Worm (Caenorhabditis elegans) whole organism, L1 larva: Measurements from ENCODE around the gene C54D10.4.

Source experiments
- C16A3.4 ChIP-seq: fragments of 150-350 bp; optimal IDR thresholded peaks from 2 replicates; lab custom pipeline; 2014; ENCODE audit warnings: missing biosample characterization, missing genetic modification characterization
- C34B4.2 ChIP-seq: sonication (generic microtip); optimal IDR thresholded peaks from 2 replicates; lab custom pipeline; 2017; ENCODE audit warnings: mild to moderate bottlenecking, missing genetic modification characterization, missing compliant biosample characterization
- blmp-1 ChIP-seq: fragments of 150-350 bp; optimal IDR thresholded peaks from 2 replicates; lab custom pipeline; 2014; ENCODE audit warnings: missing biosample characterization, missing genetic modification characterization
- ceh-8 ChIP-seq: fragments of 200-800 bp; sonication (Bioruptor generic); optimal IDR thresholded peaks from 2 replicates; lab custom pipeline; 2018; ENCODE audit warnings: mild to moderate bottlenecking, missing genetic modification characterization, moderate library complexity, missing compliant biosample characterization
- ceh-82 ChIP-seq, 3 experiments: fragments of 150-350 bp in 1 of 3; sonication (generic microtip) in 2 of 3; optimal IDR thresholded peaks; 2 replicates each; lab custom pipeline; 2014 to 2017; ENCODE audit warnings: missing biosample characterization in 3 of 3, missing genetic modification characterization in 3 of 3
- dpl-1 ChIP-seq, 3 experiments: fragments of 150-350 bp in 2 of 3; sonication (generic microtip) in 1 of 3; optimal IDR thresholded peaks; 2 replicates each; lab custom pipeline; 2014 to 2017; ENCODE audit warnings: missing biosample characterization in 3 of 3, missing genetic modification characterization in 3 of 3, missing genetic modification reagents in 3 of 3
- dsc-1 ChIP-seq: sonication (generic microtip); optimal IDR thresholded peaks from 2 replicates; lab custom pipeline; 2016; ENCODE audit warnings: mild to moderate bottlenecking, missing genetic modification characterization, missing compliant biosample characterization
- efl-1 ChIP-seq, 4 experiments: fragments of 150-350 bp; optimal IDR thresholded peaks in 3 of 4; peaks in 1 of 4; 1 replicate in 1 of 4; 2 replicates in 3 of 4; lab custom pipeline; 2014; ENCODE audit warnings: missing biosample characterization in 2 of 4, missing genetic modification characterization in 2 of 4, missing genetic modification reagents in 2 of 4
- efl-3 ChIP-seq: fragments of 200-800 bp; sonication (Bioruptor generic); optimal IDR thresholded peaks from 2 replicates; lab custom pipeline; 2018; ENCODE audit warnings: mild to moderate bottlenecking, missing genetic modification characterization, missing compliant biosample characterization
- egl-27 ChIP-seq, 2 experiments: fragments of 150-350 bp in 1 of 2; sonication (generic microtip); optimal IDR thresholded peaks; 3 replicates each; lab custom pipeline; 2017 to 2018; ENCODE audit warnings: missing biosample characterization in 2 of 2, missing genetic modification characterization in 2 of 2, missing genetic modification reagents in 2 of 2
- elt-2 ChIP-seq: sonication (generic microtip); optimal IDR thresholded peaks from 2 replicates; lab custom pipeline; 2016; ENCODE audit warnings: missing genetic modification characterization, mild to moderate bottlenecking, inconsistent platforms, missing compliant biosample characterization, missing genetic modification reagents
- ets-5 ChIP-seq: fragments of 200-800 bp; sonication (Bioruptor generic); IDR thresholded peaks from 2 replicates; pipeline ENCODE4 v1.3.6; 2022; ENCODE audit warnings: missing genetic modification characterization, missing compliant biosample characterization
- fkh-10 ChIP-seq: sonication (generic microtip); optimal IDR thresholded peaks from 2 replicates; lab custom pipeline; 2017; ENCODE audit warnings: missing biosample characterization, missing genetic modification reagents, missing genetic modification characterization
- grh-1 ChIP-seq: fragments of 200-800 bp; sonication (Bioruptor generic); IDR thresholded peaks from 2 replicates; pipeline ENCODE4 v1.3.6; 2022; ENCODE audit warnings: missing genetic modification reagents, missing genetic modification characterization, missing compliant biosample characterization
- hpl-2 ChIP-seq: fragments of 150-350 bp; optimal IDR thresholded peaks from 2 replicates; lab custom pipeline; 2014; ENCODE audit warnings: missing biosample characterization, missing genetic modification reagents, missing genetic modification characterization
- lin-13 ChIP-seq: fragments of 150-350 bp; optimal IDR thresholded peaks from 2 replicates; lab custom pipeline; 2014; ENCODE audit warnings: missing biosample characterization, missing genetic modification reagents, missing genetic modification characterization
- lin-14 ChIP-seq: fragments of 200-800 bp; sonication (Bioruptor generic); optimal IDR thresholded peaks from 2 replicates; lab custom pipeline; 2018; ENCODE audit warnings: mild to moderate bottlenecking, missing genetic modification characterization, moderate library complexity, missing compliant biosample characterization
- lin-35 ChIP-seq, 2 experiments: fragments of 150-350 bp; optimal IDR thresholded peaks; 2 replicates each; lab custom pipeline; 2014; ENCODE audit warnings: missing biosample characterization in 2 of 2, missing genetic modification characterization in 2 of 2, missing genetic modification reagents in 2 of 2
- lin-39 ChIP-seq: fragments of 150-350 bp; optimal IDR thresholded peaks from 2 replicates; lab custom pipeline; 2014; ENCODE audit warnings: missing biosample characterization, missing genetic modification reagents, missing genetic modification characterization
- lsy-2 ChIP-seq, 2 experiments: fragments of 150-350 bp; optimal IDR thresholded peaks; 2 replicates each; lab custom pipeline; 2014; ENCODE audit warnings: missing biosample characterization in 2 of 2, missing genetic modification characterization in 2 of 2
- mab-9 ChIP-seq: fragments of 200-800 bp; sonication (Bioruptor generic); IDR thresholded peaks from 2 replicates; pipeline ENCODE4 v1.3.6; 2022; ENCODE audit warnings: missing genetic modification reagents, missing genetic modification characterization, missing compliant biosample characterization
- mdl-1 ChIP-seq, 2 experiments: fragments of 150-350 bp; optimal IDR thresholded peaks; 2 replicates each; lab custom pipeline; 2014 to 2017; ENCODE audit warnings: missing biosample characterization in 2 of 2, missing genetic modification characterization in 2 of 2, inconsistent platforms in 1 of 2
- mef-2 ChIP-seq: fragments of 150-350 bp; optimal IDR thresholded peaks from 2 replicates; lab custom pipeline; 2014; ENCODE audit warnings: missing biosample characterization, missing genetic modification characterization
- mep-1 ChIP-seq: fragments of 150-350 bp; optimal IDR thresholded peaks from 2 replicates; lab custom pipeline; 2014; ENCODE audit warnings: missing biosample characterization, missing genetic modification characterization
- nhr-11 ChIP-seq: fragments of 150-350 bp; optimal IDR thresholded peaks from 2 replicates; lab custom pipeline; 2014; ENCODE audit warnings: missing biosample characterization, missing genetic modification characterization
- nhr-19 ChIP-seq: fragments of 200-800 bp; sonication (Bioruptor generic); conservative IDR thresholded peaks from 2 replicates; pipeline ENCODE4 v1.3.6; 2022; ENCODE audit warnings: missing genetic modification characterization, missing compliant biosample characterization
- nhr-20 ChIP-seq: sonication (generic microtip); optimal IDR thresholded peaks from 2 replicates; lab custom pipeline; 2016; ENCODE audit warnings: mild to moderate bottlenecking, missing genetic modification characterization, missing compliant biosample characterization
- nhr-237 ChIP-seq: fragments of 150-350 bp; optimal IDR thresholded peaks from 2 replicates; lab custom pipeline; 2014; ENCODE audit warnings: missing biosample characterization, missing genetic modification characterization
- nhr-28 ChIP-seq: fragments of 150-350 bp; optimal IDR thresholded peaks from 2 replicates; lab custom pipeline; 2014; ENCODE audit warnings: missing biosample characterization, missing genetic modification characterization
- nhr-47 ChIP-seq: sonication (generic microtip); optimal IDR thresholded peaks from 2 replicates; lab custom pipeline; 2016; ENCODE audit warnings: mild to moderate bottlenecking, missing genetic modification characterization, moderate library complexity, missing compliant biosample characterization
- nhr-71 ChIP-seq: sonication (generic microtip); optimal IDR thresholded peaks from 2 replicates; lab custom pipeline; 2016; ENCODE audit warnings: mild to moderate bottlenecking, missing genetic modification characterization, moderate library complexity, missing compliant biosample characterization
- nhr-77 ChIP-seq: fragments of 150-350 bp; optimal IDR thresholded peaks from 2 replicates; lab custom pipeline; 2014; ENCODE audit warnings: missing biosample characterization, missing genetic modification characterization
- nhr-85 ChIP-seq: sonication (generic microtip); peaks from one replicate; lab custom pipeline; 2016; ENCODE audit warnings: missing genetic modification characterization, inconsistent platforms, missing compliant biosample characterization
- nhr-90 ChIP-seq: sonication (generic microtip); optimal IDR thresholded peaks from 2 replicates; lab custom pipeline; 2016; ENCODE audit warnings: mild to moderate bottlenecking, missing genetic modification characterization, missing compliant biosample characterization; ENCODE audit not compliant: poor library complexity
- pqm-1 ChIP-seq: sonication (generic microtip); optimal IDR thresholded peaks from 3 replicates; lab custom pipeline; 2017; ENCODE audit warnings: missing biosample characterization, missing genetic modification characterization
- rnt-1 ChIP-seq: sonication (generic microtip); optimal IDR thresholded peaks from 2 replicates; lab custom pipeline; 2016; ENCODE audit warnings: mild to moderate bottlenecking, missing genetic modification characterization, moderate library complexity, missing compliant biosample characterization
- skn-1 ChIP-seq: fragments of 150-350 bp; optimal IDR thresholded peaks from 2 replicates; lab custom pipeline; 2014; ENCODE audit warnings: missing biosample characterization, missing genetic modification characterization
- sox-4 ChIP-seq: sonication (generic microtip); optimal IDR thresholded peaks from 2 replicates; lab custom pipeline; 2016; ENCODE audit warnings: missing genetic modification characterization, missing compliant biosample characterization
- sptf-1 ChIP-seq: fragments of 150-350 bp; optimal IDR thresholded peaks from 2 replicates; lab custom pipeline; 2014; ENCODE audit warnings: missing biosample characterization, missing genetic modification characterization
- swsn-7 ChIP-seq: sonication (generic microtip); optimal IDR thresholded peaks from 2 replicates; lab custom pipeline; 2016; ENCODE audit warnings: missing genetic modification characterization, missing compliant biosample characterization
- tbx-2 ChIP-seq: sonication (generic microtip); optimal IDR thresholded peaks from 2 replicates; lab custom pipeline; 2016; ENCODE audit warnings: missing genetic modification characterization, missing compliant biosample characterization
- unc-62 ChIP-seq: fragments of 150-350 bp; optimal IDR thresholded peaks from 2 replicates; lab custom pipeline; 2014; ENCODE audit warnings: missing biosample characterization, missing genetic modification reagents, missing genetic modification characterization
- unc-86 ChIP-seq: sonication (generic microtip); optimal IDR thresholded peaks from 2 replicates; lab custom pipeline; 2016; ENCODE audit warnings: missing genetic modification characterization, missing compliant biosample characterization
- xbp-1 ChIP-seq: sonication (generic microtip); optimal IDR thresholded peaks from 2 replicates; lab custom pipeline; 2016; ENCODE audit warnings: missing genetic modification characterization, missing compliant biosample characterization
- zip-4 ChIP-seq: fragments of 200-800 bp; sonication (Bioruptor generic); optimal IDR thresholded peaks from 2 replicates; lab custom pipeline; 2018; ENCODE audit warnings: mild to moderate bottlenecking, missing genetic modification characterization, moderate library complexity, missing compliant biosample characterization

The C54D10.4 gene

ce11 chrV:12460583-12460982, 39.8 kb upstream of the C54D10.4 start:
- no peak for TF ChIP-seq efl-1 (optimal IDR thresholded peaks at IDR 0.05; lab: Kevin White, UChicago)
- TF ChIP-seq efl-1 (GFP tag; optimal IDR thresholded peaks at IDR 0.05 in 1 of 2; lab: Kevin White, UChicago) = peak in 1 of 2 experiments; percentile 37
- TF ChIP-seq unc-62 (GFP tag; lab: Kevin White, UChicago) = no peak
- TF ChIP-seq ceh-82 (tag; optimal IDR thresholded peaks at IDR 0.05; lab: Kevin White, UChicago) = no peak
- TF ChIP-seq dpl-1 (GFP tag; optimal IDR thresholded peaks at IDR 0.05; lab: Kevin White, UChicago) = no peak

ce11 chrV:12455695-12456094, 35.0 kb upstream of the C54D10.4 start:
- TF ChIP-seq mab-9 (GFP tag; lab: Robert Waterston, UW) = no peak
- TF ChIP-seq mep-1 (tag; lab: Kevin White, UChicago) = no peak
- TF ChIP-seq nhr-28 (tag; lab: Kevin White, UChicago) = no peak
- TF ChIP-seq ceh-8 (GFP tag; lab: Kevin White, UChicago) = no peak
- no peak for TF ChIP-seq rnt-1 (tag; lab: Kevin White, UChicago)
- TF ChIP-seq mef-2 (tag; lab: Kevin White, UChicago) = no peak
- peak; percentile 45 for TF ChIP-seq lin-14
- TF ChIP-seq fkh-10 = peak; percentile 3
- peak in 1 of 3 experiments; percentile 0 for TF ChIP-seq dpl-1 (GFP tag; optimal IDR thresholded peaks at IDR 0.05; lab: Kevin White, UChicago)
- no peak for TF ChIP-seq nhr-19 (GFP tag; lab: Robert Waterston, UW)
- no peak for TF ChIP-seq ets-5 (GFP tag; lab: Robert Waterston, UW)
- TF ChIP-seq C34B4.2 (tag; lab: Kevin White, UChicago) = no peak
- TF ChIP-seq ceh-82 (tag; optimal IDR thresholded peaks at IDR 0.05; lab: Kevin White, UChicago) = peak in 1 of 3 experiments; percentile 19
- no peak for TF ChIP-seq mdl-1 (tag; optimal IDR thresholded peaks at IDR 0.05; lab: Kevin White, UChicago)

ce11 chrV:12450441-12450840, 29.7 kb upstream of the C54D10.4 start, which contains the start of gene F28C1.1:
F28C1.1 (plus strand) TSS chrV:12450805.
- TF ChIP-seq egl-27 (tag; optimal IDR thresholded peaks at IDR 0.05; lab: Kevin White, UChicago) = no peak
- peak; percentile 12 for TF ChIP-seq tbx-2
- TF ChIP-seq sptf-1 (tag; lab: Kevin White, UChicago) = no peak
- peak; percentile 29 for TF ChIP-seq blmp-1
- TF ChIP-seq lin-35 (GFP tag; optimal IDR thresholded peaks at IDR 0.05; lab: Kevin White, UChicago) = peak; percentile 86 to 95
- TF ChIP-seq efl-3 (GFP tag; lab: Kevin White, UChicago) = no peak
- TF ChIP-seq dpl-1 (GFP tag; optimal IDR thresholded peaks at IDR 0.05; lab: Kevin White, UChicago) = peak; percentile 84 to 92 (median 88)
- no peak for TF ChIP-seq nhr-11 (tag; lab: Kevin White, UChicago)
- TF ChIP-seq nhr-28 (tag; lab: Kevin White, UChicago) = no peak
- TF ChIP-seq lin-39 (tag; lab: Kevin White, UChicago) = no peak
- peak; percentile 60 to 90 for TF ChIP-seq efl-1 (optimal IDR thresholded peaks at IDR 0.05; lab: Kevin White, UChicago)
- TF ChIP-seq efl-1 (GFP tag; optimal IDR thresholded peaks at IDR 0.05 in 1 of 2; lab: Kevin White, UChicago) = peak; percentile 92 to 99
- TF ChIP-seq rnt-1 (tag; lab: Kevin White, UChicago) = peak; percentile 9
- no peak for TF ChIP-seq unc-86 (tag; lab: Kevin White, UChicago)
- TF ChIP-seq grh-1 = no peak
- TF ChIP-seq elt-2 = no peak
- peak; percentile 43 for TF ChIP-seq C16A3.4 (tag; lab: Kevin White, UChicago)
- no peak for TF ChIP-seq nhr-77 (tag; lab: Kevin White, UChicago)
- TF ChIP-seq lsy-2 (tag; optimal IDR thresholded peaks at IDR 0.05; lab: Kevin White, UChicago) = peak in 1 of 2 experiments; percentile 70
- peak; percentile 68 for TF ChIP-seq skn-1 (tag; lab: Kevin White, UChicago)
- peak in 1 of 3 experiments; percentile 34 for TF ChIP-seq ceh-82 (tag; optimal IDR thresholded peaks at IDR 0.05; lab: Kevin White, UChicago)
- TF ChIP-seq nhr-20 = peak; percentile 25
- no peak for TF ChIP-seq zip-4 (GFP tag; lab: Kevin White, UChicago)
- no peak for TF ChIP-seq swsn-7 (tag; lab: Kevin White, UChicago)
- TF ChIP-seq dsc-1 (tag; lab: Kevin White, UChicago) = no peak
- no peak for TF ChIP-seq nhr-71 (tag; lab: Kevin White, UChicago)
- peak; percentile 3 for TF ChIP-seq nhr-237
- peak; percentile 12 for TF ChIP-seq nhr-90 (tag; lab: Kevin White, UChicago)
- TF ChIP-seq lin-13 = no peak
- TF ChIP-seq pqm-1 = no peak
- TF ChIP-seq nhr-85 (tag; lab: Kevin White, UChicago) = peak; percentile 23
- no peak for TF ChIP-seq sox-4 (tag; lab: Kevin White, UChicago)
- TF ChIP-seq unc-62 (GFP tag; lab: Kevin White, UChicago) = no peak
- TF ChIP-seq hpl-2 = no peak
- TF ChIP-seq nhr-47 (tag; lab: Kevin White, UChicago) = peak; percentile 40
- peak; percentile 18 for TF ChIP-seq xbp-1 (tag; lab: Kevin White, UChicago)
- TF ChIP-seq, all 84 proteins: peak for 16
